Worm (Caenorhabditis elegans) whole organism, L4 larva: ENCODE data around the gene mpc-1.

Experiments used
- D1046.2 ChIP-seq: fragments of 200-800 bp; sonication (Bioruptor generic); IDR thresholded peaks from 2 replicates; pipeline ENCODE4 v1.3.6; 2022; ENCODE audit warnings: missing genetic modification characterization, missing compliant biosample characterization
- F10B5.3 ChIP-seq: sonication (generic microtip); optimal IDR thresholded peaks from 2 replicates; lab custom pipeline; 2016; ENCODE audit warnings: mild to moderate bottlenecking, missing genetic modification characterization, missing compliant biosample characterization
- F37D6.2 ChIP-seq: sonication (generic microtip); optimal IDR thresholded peaks from 2 replicates; lab custom pipeline; 2016; ENCODE audit warnings: mild to moderate bottlenecking, missing genetic modification characterization, missing compliant biosample characterization
- F49E8.2 ChIP-seq: sonication (generic microtip); optimal IDR thresholded peaks from 2 replicates; lab custom pipeline; 2016; ENCODE audit warnings: missing compliant biosample characterization, mild to moderate bottlenecking, missing genetic modification characterization, borderline replicate concordance
- T20F7.1 ChIP-seq: fragments of 200-800 bp; sonication (Bioruptor generic); optimal IDR thresholded peaks from 2 replicates; lab custom pipeline; 2018; ENCODE audit warnings: mild to moderate bottlenecking, missing genetic modification characterization, missing compliant biosample characterization
- T26A8.4 ChIP-seq: fragments of 200-800 bp; sonication (Bioruptor generic); IDR thresholded peaks from 2 replicates; pipeline ENCODE4 v1.3.6; 2022; ENCODE audit warnings: missing genetic modification characterization, missing compliant biosample characterization
- ZK546.5 ChIP-seq, 2 experiments: sonication (generic microtip); optimal IDR thresholded peaks; 2 replicates each; lab custom pipeline; 2017; ENCODE audit warnings: missing biosample characterization in 2 of 2, missing genetic modification characterization in 2 of 2
- aha-1 ChIP-seq: fragments of 150-350 bp; peaks from one replicate; lab custom pipeline; 2014; ENCODE audit warnings: missing biosample characterization, missing genetic modification characterization
- arid-1 ChIP-seq: fragments of 200-800 bp; sonication (Bioruptor generic); conservative IDR thresholded peaks from 2 replicates; pipeline ENCODE4 v1.3.6; 2022; ENCODE audit warnings: missing genetic modification reagents, missing genetic modification characterization, missing compliant biosample characterization
- ceh-20 ChIP-seq: fragments of 200-800 bp; sonication (Bioruptor generic); IDR thresholded peaks from 2 replicates; pipeline ENCODE4 v1.3.6; 2022; ENCODE audit warnings: missing genetic modification reagents, missing genetic modification characterization, missing compliant biosample characterization
- ceh-28 ChIP-seq: fragments of 150-350 bp; optimal IDR thresholded peaks from 2 replicates; lab custom pipeline; 2014; ENCODE audit warnings: missing biosample characterization, missing genetic modification reagents, missing genetic modification characterization
- cey-2 ChIP-seq: sonication (generic microtip); optimal IDR thresholded peaks from 3 replicates; lab custom pipeline; 2017; ENCODE audit warnings: missing genetic modification characterization, mild to moderate bottlenecking, missing compliant biosample characterization, antibody characterized with exemption, borderline replicate concordance; ENCODE audit not compliant: insufficient read depth
- dmd-8 ChIP-seq: fragments of 200-800 bp; sonication (Bioruptor generic); IDR thresholded peaks from 2 replicates; pipeline ENCODE4 v1.3.6; 2022; ENCODE audit warnings: missing genetic modification characterization, missing compliant biosample characterization
- egl-27 ChIP-seq: sonication (generic microtip); optimal IDR thresholded peaks from 3 replicates; lab custom pipeline; 2017; ENCODE audit warnings: missing biosample characterization, missing genetic modification reagents, missing genetic modification characterization
- egl-43 ChIP-seq: fragments of 200-800 bp; sonication (Bioruptor generic); IDR thresholded peaks from 2 replicates; pipeline ENCODE4 v1.3.6; 2022; ENCODE audit warnings: missing genetic modification reagents, missing genetic modification characterization, missing compliant biosample characterization
- fkh-10 ChIP-seq: fragments of 150-350 bp; optimal IDR thresholded peaks from 2 replicates; lab custom pipeline; 2014; ENCODE audit warnings: missing biosample characterization, missing genetic modification reagents, missing genetic modification characterization
- gei-8 ChIP-seq: fragments of 200-800 bp; sonication (Bioruptor generic); optimal IDR thresholded peaks from 2 replicates; lab custom pipeline; 2018; ENCODE audit warnings: mild to moderate bottlenecking, missing genetic modification characterization, missing compliant biosample characterization
- hlh-30 ChIP-seq: sonication (generic microtip); optimal IDR thresholded peaks from 2 replicates; lab custom pipeline; 2017; ENCODE audit warnings: antibody characterized with exemption, mild to moderate bottlenecking, missing genetic modification characterization, missing compliant biosample characterization; ENCODE audit not compliant: insufficient read depth
- lin-13 ChIP-seq: fragments of 150-350 bp; optimal IDR thresholded peaks from 2 replicates; lab custom pipeline; 2014; ENCODE audit warnings: missing biosample characterization, missing genetic modification reagents, missing genetic modification characterization
- lsy-2 ChIP-seq, 2 experiments: fragments of 150-350 bp in 1 of 2; sonication (generic microtip) in 1 of 2; optimal IDR thresholded peaks; 2 replicates each; lab custom pipeline; 2014 to 2017; ENCODE audit warnings: missing biosample characterization in 2 of 2, missing genetic modification characterization in 2 of 2
- mdt-29 ChIP-seq: fragments of 200-800 bp; sonication (Bioruptor generic); IDR thresholded peaks from 2 replicates; pipeline ENCODE4 v1.3.6; 2022; ENCODE audit warnings: missing genetic modification reagents, missing genetic modification characterization, missing compliant biosample characterization
- nhr-10 ChIP-seq: fragments of 150-350 bp; optimal IDR thresholded peaks from 2 replicates; lab custom pipeline; 2014; ENCODE audit warnings: missing biosample characterization, missing genetic modification characterization
- nhr-11 ChIP-seq: fragments of 150-350 bp; optimal IDR thresholded peaks from 2 replicates; lab custom pipeline; 2014; ENCODE audit warnings: missing biosample characterization, missing genetic modification characterization
- nhr-28 ChIP-seq: fragments of 150-350 bp; optimal IDR thresholded peaks from 2 replicates; lab custom pipeline; 2014; ENCODE audit warnings: missing biosample characterization, missing genetic modification characterization
- nhr-41 ChIP-seq: fragments of 200-800 bp; sonication (Bioruptor generic); IDR thresholded peaks from 2 replicates; pipeline ENCODE4 v1.3.6; 2022; ENCODE audit warnings: missing genetic modification reagents, missing genetic modification characterization, missing compliant biosample characterization
- nhr-42 ChIP-seq: fragments of 200-800 bp; sonication (Bioruptor generic); IDR thresholded peaks from 2 replicates; pipeline ENCODE4 v1.3.6; 2022; ENCODE audit warnings: missing genetic modification characterization, missing compliant biosample characterization
- nhr-76 ChIP-seq: fragments of 150-350 bp; optimal IDR thresholded peaks from 2 replicates; lab custom pipeline; 2014; ENCODE audit warnings: missing biosample characterization, missing genetic modification characterization
- nhr-77 ChIP-seq: fragments of 150-350 bp; optimal IDR thresholded peaks from 2 replicates; lab custom pipeline; 2014; ENCODE audit warnings: missing biosample characterization, missing genetic modification characterization
- skn-1 ChIP-seq: fragments of 150-350 bp; optimal IDR thresholded peaks from 2 replicates; lab custom pipeline; 2014; ENCODE audit warnings: missing biosample characterization, missing genetic modification characterization
- snpc-1.2 ChIP-seq: fragments of 200-800 bp; sonication (Bioruptor generic); IDR thresholded peaks from 2 replicates; pipeline ENCODE4 v1.3.6; 2022; ENCODE audit warnings: missing genetic modification reagents, missing genetic modification characterization, missing compliant biosample characterization
- spr-3 ChIP-seq: fragments of 200-800 bp; sonication (Bioruptor generic); optimal IDR thresholded peaks from 2 replicates; lab custom pipeline; 2018; ENCODE audit warnings: mild to moderate bottlenecking, missing genetic modification characterization, missing compliant biosample characterization
- unc-130 ChIP-seq: sonication (generic microtip); optimal IDR thresholded peaks from 2 replicates; lab custom pipeline; 2016; ENCODE audit warnings: missing genetic modification reagents, missing genetic modification characterization, missing compliant biosample characterization
- unc-39 ChIP-seq: sonication (generic microtip); optimal IDR thresholded peaks from 2 replicates; lab custom pipeline; 2017; ENCODE audit warnings: missing biosample characterization, missing genetic modification characterization
- ztf-7 ChIP-seq: fragments of 150-350 bp; optimal IDR thresholded peaks from 2 replicates; lab custom pipeline; 2014; ENCODE audit warnings: missing biosample characterization, missing genetic modification characterization

Gene mpc-1

DNA sequence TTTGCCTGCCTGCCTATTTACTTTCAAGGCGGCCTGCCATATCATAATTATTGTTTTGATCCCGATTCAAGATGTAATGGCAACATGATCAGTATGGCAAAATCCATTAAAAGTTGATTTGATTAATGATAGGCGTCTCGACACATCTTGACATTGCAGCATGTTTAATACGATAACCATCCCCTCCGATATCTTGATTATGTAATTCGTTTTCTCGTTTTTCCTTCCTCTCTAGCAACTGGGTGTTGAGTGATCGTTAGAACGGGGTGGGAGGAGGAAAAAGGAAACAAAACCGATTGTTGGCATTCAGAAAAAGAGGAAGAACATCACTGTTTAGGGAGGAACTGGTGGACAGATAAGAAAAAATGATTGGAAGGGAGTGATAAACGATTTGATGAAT lies 21.3 kb upstream of the mpc-1 start:
- TF ChIP-seq mdt-29 (GFP tag; lab: Robert Waterston, UW), result no peak
- peak; percentile 38 for TF ChIP-seq aha-1

DNA sequence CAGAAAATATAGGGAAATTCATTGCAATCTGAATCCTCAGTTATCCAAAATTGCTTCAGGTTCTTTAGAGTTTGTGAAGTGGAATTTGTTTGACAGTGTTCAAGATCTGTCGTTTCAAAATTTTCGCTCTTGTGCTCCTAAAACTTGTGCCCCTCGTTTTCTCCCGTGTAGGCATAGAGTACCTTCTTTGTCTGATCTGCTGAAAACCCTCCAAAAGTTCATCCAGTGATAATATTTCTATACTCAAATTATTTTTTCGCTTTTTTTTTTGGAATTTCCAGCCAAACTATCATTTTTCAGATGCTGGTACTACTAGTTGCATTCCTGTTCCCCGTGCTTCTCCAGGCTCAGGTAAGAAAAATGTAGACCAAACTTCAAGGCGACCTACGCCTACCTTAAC lies 18.8 kb upstream of the mpc-1 start, which contains the start of gene R07E5.4:
Gene R07E5.4, plus strand, starts transcription at position 301 of the 400 bp plus-strand sequence.
- TF ChIP-seq ZK546.5 (tag; optimal IDR thresholded peaks at IDR 0.05; lab: Kevin White, UChicago) (no peak), snpc-1.2 (no peak), nhr-42 (no peak), ceh-20 (GFP tag; lab: Robert Waterston, UW) (no peak), lsy-2 (tag; optimal IDR thresholded peaks at IDR 0.05; lab: Kevin White, UChicago) (no peak), arid-1 (GFP tag; lab: Robert Waterston, UW) (no peak), skn-1 (tag; lab: Kevin White, UChicago) (no peak), dmd-8 (GFP tag; lab: Robert Waterston, UW) (no peak), spr-3 (no peak), D1046.2 (GFP tag; lab: Robert Waterston, UW) (no peak), nhr-28 (no peak), cey-2 (tag; lab: Kevin White, UChicago) (no peak), F49E8.2 (tag; lab: Kevin White, UChicago) (no peak), nhr-11 (no peak), nhr-41 (GFP tag; lab: Robert Waterston, UW) (no peak), T20F7.1 (no peak), F10B5.3 (tag; lab: Kevin White, UChicago) (no peak), gei-8 (GFP tag; lab: Kevin White, UChicago) (no peak), T26A8.4 (GFP tag; lab: Robert Waterston, UW) (no peak)

DNA sequence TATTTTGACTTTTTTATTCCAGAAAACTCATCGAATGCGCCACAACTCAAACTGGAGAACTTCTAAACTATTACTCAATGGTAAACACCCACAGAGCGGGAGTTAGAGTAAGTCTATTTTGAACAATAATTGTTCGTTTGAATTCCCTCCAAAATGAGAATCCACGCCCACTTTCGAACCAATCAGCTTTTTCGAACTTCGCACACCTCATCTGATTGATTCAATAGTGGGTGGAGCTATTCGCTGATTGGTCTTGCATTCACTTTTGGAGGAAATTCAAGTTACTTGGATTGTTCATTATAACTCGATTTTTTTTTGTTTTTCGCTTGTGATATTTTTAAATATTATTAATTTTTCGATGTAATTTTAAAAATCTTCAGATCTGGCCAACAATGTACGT lies 17.4 kb upstream of the mpc-1 start:
- no peak for TF ChIP-seq nhr-42
- TF ChIP-seq ztf-7 (tag; lab: Kevin White, UChicago), result no peak
- no peak for TF ChIP-seq nhr-77 (tag; lab: Kevin White, UChicago)
- no peak for TF ChIP-seq F37D6.2 (tag; lab: Kevin White, UChicago)
- no peak for TF ChIP-seq nhr-10 (tag; lab: Kevin White, UChicago)
- no peak for TF ChIP-seq lin-13 (GFP tag; lab: Kevin White, UChicago)
- TF ChIP-seq hlh-30 (tag; lab: Kevin White, UChicago), result no peak
- no peak for TF ChIP-seq unc-130 (GFP tag; lab: Kevin White, UChicago)
- no peak for TF ChIP-seq F49E8.2 (tag; lab: Kevin White, UChicago)

DNA sequence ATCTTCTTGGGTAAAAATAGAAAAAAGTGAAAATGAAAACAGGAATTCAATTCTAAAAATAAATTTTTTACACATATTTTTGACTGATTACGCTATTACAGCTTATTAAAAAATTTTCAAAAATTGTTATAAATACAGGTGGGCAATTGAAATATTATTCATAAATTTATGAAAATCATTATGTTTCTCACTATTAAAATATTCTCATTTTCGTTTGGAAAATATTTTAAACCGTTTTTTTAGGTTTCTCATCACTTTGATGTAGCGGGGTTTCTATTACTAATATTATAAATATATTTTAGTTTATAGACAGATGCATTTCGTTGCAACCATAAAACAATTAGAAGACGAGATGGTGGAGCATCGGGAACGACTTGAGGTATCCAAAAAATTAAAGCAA lies 16.1 kb upstream of the mpc-1 start, which contains the start of gene R07E5.5:
Gene R07E5.5, plus strand, starts transcription at position 301 of the 400 bp plus-strand sequence.
- no peak for TF ChIP-seq nhr-76 (tag; lab: Kevin White, UChicago)
- TF ChIP-seq fkh-10 (GFP tag; lab: Kevin White, UChicago), result no peak
- TF ChIP-seq, all 104 proteins: peak for 0

DNA sequence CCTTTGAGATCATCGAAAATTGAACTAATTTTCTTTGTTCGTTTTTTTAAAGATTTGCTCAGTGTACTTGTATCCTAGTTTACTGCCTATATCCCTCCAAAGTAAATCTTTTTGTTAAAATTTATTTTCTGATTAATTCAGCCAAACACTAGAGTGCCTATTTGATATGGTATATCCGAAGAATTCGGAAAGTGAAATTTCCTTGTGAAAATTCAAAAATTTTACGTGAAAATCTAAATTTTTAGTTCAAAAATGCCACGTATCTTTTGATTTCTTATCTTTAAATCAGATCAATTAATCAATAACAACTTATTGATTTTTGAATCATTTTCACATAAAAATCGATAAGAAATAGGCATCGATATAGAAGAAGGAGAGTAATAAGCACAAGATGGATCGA lies 14.8 kb upstream of the mpc-1 start, which contains the start of gene R07E5.6:
Gene R07E5.6, plus strand, starts transcription at position 301 of the 400 bp plus-strand sequence.
- TF ChIP-seq unc-130 (GFP tag; lab: Kevin White, UChicago), result no peak
- no peak for TF ChIP-seq egl-27 (tag; lab: Kevin White, UChicago)
- TF ChIP-seq unc-39, result no peak
- TF ChIP-seq egl-43 (GFP tag; lab: Robert Waterston, UW), result no peak
- TF ChIP-seq spr-3, result no peak
- no peak for TF ChIP-seq ZK546.5 (tag; optimal IDR thresholded peaks at IDR 0.05; lab: Kevin White, UChicago)
- TF ChIP-seq ceh-28 (tag; lab: Kevin White, UChicago), result peak; percentile 51
- no peak for TF ChIP-seq nhr-76 (tag; lab: Kevin White, UChicago)
- no peak for TF ChIP-seq nhr-42
